Worm (Caenorhabditis elegans) whole organism, L3 larva: ENCODE results near the gene cky-1.

Source experiments
- R02D3.7 ChIP-seq: fragments of 150-350 bp; optimal IDR thresholded peaks from 2 replicates; lab custom pipeline; 2014; ENCODE audit warnings: missing biosample characterization, missing genetic modification characterization
- ama-1 ChIP-seq: fragments of 150-350 bp; optimal IDR thresholded peaks from 2 replicates; lab custom pipeline; 2018
- daf-12 ChIP-seq: fragments of 150-350 bp; optimal IDR thresholded peaks from 2 replicates; lab custom pipeline; 2014; ENCODE audit warnings: missing biosample characterization, missing genetic modification reagents, missing genetic modification characterization
- egl-5 ChIP-seq: fragments of 150-350 bp; optimal IDR thresholded peaks from 2 replicates; lab custom pipeline; 2017; ENCODE audit warnings: missing biosample characterization, missing genetic modification reagents, missing genetic modification characterization, inconsistent platforms
- jun-1 ChIP-seq: fragments of 150-350 bp; optimal IDR thresholded peaks from 2 replicates; lab custom pipeline; 2014; ENCODE audit warnings: missing biosample characterization, missing genetic modification reagents, missing genetic modification characterization
- lin-15B ChIP-seq: fragments of 150-350 bp; optimal IDR thresholded peaks from 2 replicates; lab custom pipeline; 2014; ENCODE audit warnings: missing biosample characterization, missing genetic modification characterization
- mdl-1 ChIP-seq: fragments of 150-350 bp; optimal IDR thresholded peaks from 2 replicates; lab custom pipeline; 2014; ENCODE audit warnings: missing biosample characterization, missing genetic modification characterization
- mml-1 ChIP-seq: fragments of 150-350 bp; sonication (generic microtip); optimal IDR thresholded peaks from 3 replicates; lab custom pipeline; 2014; ENCODE audit warnings: missing biosample characterization, missing genetic modification characterization
- nhr-12 ChIP-seq: fragments of 150-350 bp; optimal IDR thresholded peaks from 2 replicates; lab custom pipeline; 2014; ENCODE audit warnings: missing biosample characterization, missing genetic modification characterization
- nhr-76 ChIP-seq: fragments of 150-350 bp; sonication (generic microtip); optimal IDR thresholded peaks from 5 replicates; lab custom pipeline; 2014; ENCODE audit warnings: missing biosample characterization, missing genetic modification characterization
- pqm-1 ChIP-seq: fragments of 150-350 bp; optimal IDR thresholded peaks from 2 replicates; lab custom pipeline; 2017; ENCODE audit warnings: missing biosample characterization, missing genetic modification characterization, inconsistent platforms
- snpc-4 ChIP-seq: fragments of 150-350 bp; optimal IDR thresholded peaks from 2 replicates; lab custom pipeline; 2014; ENCODE audit warnings: missing biosample characterization, missing genetic modification characterization
- tbx-2 ChIP-seq: sonication (generic microtip); optimal IDR thresholded peaks from 2 replicates; lab custom pipeline; 2016; ENCODE audit warnings: mild to moderate bottlenecking, missing genetic modification characterization, missing compliant biosample characterization
- zag-1 ChIP-seq: fragments of 150-350 bp; optimal IDR thresholded peaks from 2 replicates; lab custom pipeline; 2014; ENCODE audit warnings: missing biosample characterization, missing genetic modification characterization

ce11 chrV:12719713-12720112 lies 16.8 kb upstream of the cky-1 start, which contains the start of gene R11D1.7:
- TF ChIP-seq snpc-4 (tag; lab: Kevin White, UChicago) (no peak), nhr-76 (tag; lab: Kevin White, UChicago) (no peak), tbx-2 (no peak), lin-15B (tag; lab: Kevin White, UChicago) (no peak), jun-1 (tag; lab: Kevin White, UChicago) (no peak), nhr-12 (tag; lab: Kevin White, UChicago) (no peak), pqm-1 (tag; lab: Kevin White, UChicago) (no peak), daf-12 (tag; lab: Kevin White, UChicago) (no peak), mml-1 (no peak), egl-5 (no peak), R02D3.7 (tag; lab: Kevin White, UChicago) (no peak), zag-1 (tag; lab: Kevin White, UChicago) (no peak), ama-1 (no peak), mdl-1 (tag; lab: Kevin White, UChicago) (no peak)
